Worm (Caenorhabditis elegans): ENCODE data around the gene blos-1.
A peak's percentile ranks its signal among the peaks of the same experiment; 100 is the strongest.

blos-1 gene

ce11 chrIII:10202894-10203871 lies 8.6 kb downstream of the blos-1 start, which contains the start of gene chc-1 (continued):
- TF ChIP-seq ceh-63 (GFP tag; optimal IDR thresholded peaks at IDR 0.05): no peak
- TF ChIP-seq nhr-12 (tag; optimal IDR thresholded peaks at IDR 0.05): no peak
- TF ChIP-seq nhr-84 (tag; optimal IDR thresholded peaks at IDR 0.05): no peak
- TF ChIP-seq dpl-1 (GFP tag; optimal IDR thresholded peaks at IDR 0.05): peak; percentile 17 to 51 (median 30)
- TF ChIP-seq hlh-17 (GFP tag; optimal IDR thresholded peaks at IDR 0.05; ENCODE audit: borderline replicate concordance): no peak
- no peak for TF ChIP-seq xbp-1 (tag; optimal IDR thresholded peaks at IDR 0.05)
- no peak for TF ChIP-seq elt-2 (tag; optimal IDR thresholded peaks at IDR 0.05)
- TF ChIP-seq dsc-1 (tag; optimal IDR thresholded peaks at IDR 0.05): no peak
- TF ChIP-seq pag-3 (tag; optimal IDR thresholded peaks at IDR 0.05; ENCODE audit: borderline replicate concordance, insufficient read depth): no peak

ce11 chrIII:10202391-10202790 lies 9.4 kb downstream of the blos-1 start:
- TF ChIP-seq fos-1 (tag; optimal IDR thresholded peaks at IDR 0.05): no peak
- TF ChIP-seq skn-1 (tag; optimal IDR thresholded peaks at IDR 0.05): peak; percentile 50
- TF ChIP-seq zip-4 (GFP tag; optimal IDR thresholded peaks at IDR 0.05): peak; percentile 90
- TF ChIP-seq efl-1 (optimal IDR thresholded peaks at IDR 0.05): no peak
- peak in 1 of 2 experiments; percentile 6 for TF ChIP-seq efl-1 (GFP tag; optimal IDR thresholded peaks at IDR 0.05 in 1 of 2)
- TF ChIP-seq pag-3 (tag; optimal IDR thresholded peaks at IDR 0.05; ENCODE audit: borderline replicate concordance, insufficient read depth): no peak

- TF ChIP-seq nhr-90 (tag; optimal IDR thresholded peaks at IDR 0.05; ENCODE audit: poor library complexity) (no peak), lin-39 (tag; optimal IDR thresholded peaks at IDR 0.05) (no peak), isw-1 (GFP tag; IDR thresholded peaks at IDR 0.05) (no peak), nhr-84 (tag; optimal IDR thresholded peaks at IDR 0.05) (no peak), nhr-19 (GFP tag; conservative IDR thresholded peaks at IDR 0.05) (no peak), swsn-7 (tag; optimal IDR thresholded peaks at IDR 0.05) (no peak), Y116A8C.19 (tag; optimal IDR thresholded peaks at IDR 0.05; ENCODE audit: borderline replicate concordance) (no peak), alr-1 (tag; optimal IDR thresholded peaks at IDR 0.05; ENCODE audit: borderline replicate concordance) (no peak), snu-23 (GFP tag; optimal IDR thresholded peaks at IDR 0.05) (no peak), tlp-1 (tag; optimal IDR thresholded peaks at IDR 0.05) (no peak), lsy-2 (tag; optimal IDR thresholded peaks at IDR 0.05) (no peak), nhr-77 (tag; optimal IDR thresholded peaks at IDR 0.05) (no peak), rnt-1 (tag; optimal IDR thresholded peaks at IDR 0.05) (no peak), jun-1 (tag; optimal IDR thresholded peaks at IDR 0.05) (no peak), dsc-1 (tag; optimal IDR thresholded peaks at IDR 0.05) (no peak), sup-37 (GFP tag; optimal IDR thresholded peaks at IDR 0.05) (no peak)
These were observed 10.5 kb downstream of the blos-1 start, which contains the start of the genes T20G5.13 and T20G5.12 for ce11 chrIII:10201235-10201634. TSS of gene T20G5.13 (minus strand) at chrIII:10201335. TSS of gene T20G5.12 (plus strand) at chrIII:10201604.

ce11 chrIII:10199052-10199451 lies 12.7 kb downstream of the blos-1 start, which contains the start of gene T20G5.8:
TSS of gene T20G5.8 (plus strand) at chrIII:10199352.
- TF ChIP-seq pqm-1 (tag; optimal IDR thresholded peaks at IDR 0.05) (no peak), aha-1 (tag; optimal IDR thresholded peaks at IDR 0.05) (no peak), nhr-77 (tag; optimal IDR thresholded peaks at IDR 0.05) (no peak), unc-86 (tag; optimal IDR thresholded peaks at IDR 0.05) (no peak), unc-98 (GFP tag; IDR thresholded peaks at IDR 0.05) (no peak), ztf-11 (tag; optimal IDR thresholded peaks at IDR 0.05) (no peak), C04F5.9 (tag; optimal IDR thresholded peaks at IDR 0.05) (no peak), lir-3 (tag; optimal IDR thresholded peaks at IDR 0.05; ENCODE audit: poor library complexity) (no peak), isw-1 (GFP tag; IDR thresholded peaks at IDR 0.05) (no peak), fos-1 (tag; optimal IDR thresholded peaks at IDR 0.05) (no peak), rnt-1 (tag; optimal IDR thresholded peaks at IDR 0.05) (no peak), tbx-2 (tag; optimal IDR thresholded peaks at IDR 0.05) (no peak), efl-3 (GFP tag; optimal IDR thresholded peaks at IDR 0.05) (no peak), unc-30 (tag; optimal IDR thresholded peaks at IDR 0.05) (no peak), zag-1 (tag; optimal IDR thresholded peaks at IDR 0.05) (no peak), F16B12.6 (tag; optimal IDR thresholded peaks at IDR 0.05) (no peak)

All from whole organism, L1 larva.